Fruit fly (Drosophila melanogaster): ENCODE data around the gene CG14985.
A peak's percentile ranks its signal among the peaks of the same experiment; 100 is the strongest.

The CG14985 gene

DNA sequence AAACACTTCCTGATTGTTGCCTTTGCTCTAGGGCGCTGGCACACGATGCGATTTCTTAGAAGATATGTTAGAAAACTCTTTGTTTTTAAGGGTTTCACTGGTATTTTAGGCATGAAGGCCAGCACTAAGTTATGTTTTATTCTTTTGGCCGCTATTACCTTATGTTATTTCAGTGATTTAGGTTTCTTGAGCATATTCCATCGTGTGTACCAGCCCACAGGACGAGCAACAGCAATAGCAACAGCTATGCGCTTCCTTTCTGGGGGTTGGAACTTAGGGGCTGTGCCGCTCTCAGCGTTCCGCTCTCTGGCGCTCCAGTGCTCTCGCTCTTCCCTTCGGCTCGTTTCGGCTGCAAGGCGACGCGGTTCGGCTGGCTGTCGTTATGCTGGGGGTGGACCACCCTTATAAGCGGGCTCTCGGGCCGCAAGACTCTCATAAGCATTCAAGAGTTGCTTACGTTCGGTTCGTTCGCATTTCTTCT is 19.8 kb upstream of the CG14985 start, which contains the start of gene scrt (continued):
- peak; percentile 44 to 53 for TF ChIP-seq chif (GFP tag; optimal IDR thresholded peaks at IDR 0.05)
- no peak for TF ChIP-seq Atf6 (GFP tag; IDR thresholded peaks at IDR 0.05)
- TF ChIP-seq eyg (GFP tag; optimal IDR thresholded peaks at IDR 0.05), result no peak
- TF ChIP-seq btn (GFP tag; optimal IDR thresholded peaks at IDR 0.05), result no peak
- no peak for TF ChIP-seq CG3847 (GFP tag; IDR thresholded peaks at IDR 0.05)
- peak; percentile 9; the same call in 1 of the 2 replicates for TF ChIP-seq CG10366 (GFP tag; IDR thresholded peaks at IDR 0.05)
- TF ChIP-seq croc (GFP tag; conservative IDR thresholded peaks at IDR 0.05), result peak; percentile 37; the same call in 1 of the 3 replicates
- no peak for TF ChIP-seq Dek (tag; optimal IDR thresholded peaks at IDR 0.05)
- TF ChIP-seq CG4730 (GFP tag; IDR thresholded peaks at IDR 0.05), result no peak
- no peak for TF ChIP-seq her (GFP tag; optimal IDR thresholded peaks at IDR 0.05)
- TF ChIP-seq Hr39 (optimal IDR thresholded peaks at IDR 0.05), result no peak
- TF ChIP-seq Dbx (GFP tag; IDR thresholded peaks at IDR 0.05), result no peak; the same call in 2 of the 3 replicates
- peak; percentile 79 for TF ChIP-seq CG1792 (GFP tag; optimal IDR thresholded peaks at IDR 0.05)
- TF ChIP-seq CG14710 (tag; optimal IDR thresholded peaks at IDR 0.05), result peak; percentile 70
- TF ChIP-seq Oaz (GFP tag; IDR thresholded peaks at IDR 0.05), result 0 out of 2 replicates have a peak, but pooled peaks have one; percentile 21
- no peak for TF ChIP-seq jigr1 (GFP tag; IDR thresholded peaks at IDR 0.05)
- peak; percentile 62 for TF ChIP-seq CG18262 (tag; optimal IDR thresholded peaks at IDR 0.05)
- no peak for TF ChIP-seq ham (GFP tag; IDR thresholded peaks at IDR 0.05)
- TF ChIP-seq D19B (GFP tag; optimal IDR thresholded peaks at IDR 0.05), result no peak
- no peak for TF ChIP-seq ranshi (GFP tag; IDR thresholded peaks at IDR 0.05)
- TF ChIP-seq CG3407 (GFP tag; optimal IDR thresholded peaks at IDR 0.05), result no peak
- TF ChIP-seq tio (GFP tag; optimal IDR thresholded peaks at IDR 0.05), result no peak
- no peak for TF ChIP-seq CG4707 (GFP tag; optimal IDR thresholded peaks at IDR 0.05)
- TF ChIP-seq slbo (GFP tag; IDR thresholded peaks at IDR 0.05), result no peak
- peak; percentile 55; the same call in 1 of the 3 replicates for TF ChIP-seq ci (GFP tag; IDR thresholded peaks at IDR 0.05)
- TF ChIP-seq wdn (GFP tag; IDR thresholded peaks at IDR 0.05), result no peak
- peak; percentile 18 for TF ChIP-seq CG2116 (GFP tag; optimal IDR thresholded peaks at IDR 0.05)
- peak; percentile 91 for TF ChIP-seq dmrt11E (tag; optimal IDR thresholded peaks at IDR 0.05)
- TF ChIP-seq ac (GFP tag; optimal IDR thresholded peaks at IDR 0.05), result no peak
- TF ChIP-seq CoRest (tag; optimal IDR thresholded peaks at IDR 0.05), result peak; percentile 54
- TF ChIP-seq Dip3 (GFP tag; optimal IDR thresholded peaks at IDR 0.05), result peak; percentile 10
- peak in 1 of 2 experiments; percentile 5 for TF ChIP-seq crp (GFP tag; optimal IDR thresholded peaks at IDR 0.05)
- TF ChIP-seq Kr (GFP tag; optimal IDR thresholded peaks at IDR 0.05), result no peak
- TF ChIP-seq YL-1 (GFP tag; optimal IDR thresholded peaks at IDR 0.05), result no peak
- TF ChIP-seq Nf-YA (GFP tag; IDR thresholded peaks at IDR 0.05), result no peak
- no peak for TF ChIP-seq CG32532 (GFP tag; IDR thresholded peaks at IDR 0.05)
- no peak for TF ChIP-seq CG13894 (tag; optimal IDR thresholded peaks at IDR 0.05)
- peak; percentile 34 for TF ChIP-seq pho (GFP tag; optimal IDR thresholded peaks at IDR 0.05)
- no peak for TF ChIP-seq CG13624 (GFP tag; optimal IDR thresholded peaks at IDR 0.05)
- no peak for TF ChIP-seq hkb (optimal IDR thresholded peaks at IDR 0.05)
- peak; percentile 66 for TF ChIP-seq hkb (GFP tag; IDR thresholded peaks at IDR 0.05)
- TF ChIP-seq ash1 (GFP tag; optimal IDR thresholded peaks at IDR 0.05), result no peak
- TF ChIP-seq hb (GFP tag; IDR thresholded peaks at IDR 0.05; ENCODE audit: partially characterized antibody), result 0 out of 3 replicates have a peak, but pooled peaks have one; percentile 39
- no peak for TF ChIP-seq sr (GFP tag; IDR thresholded peaks at IDR 0.05)
- no peak for TF ChIP-seq CG15514 (GFP tag; optimal IDR thresholded peaks at IDR 0.05)
- TF ChIP-seq Mrtf (GFP tag; IDR thresholded peaks at IDR 0.05), result no peak
- peak; percentile 49; the same call in 1 of the 3 replicates for TF ChIP-seq Optix (GFP tag; IDR thresholded peaks at IDR 0.05)
- no peak for TF ChIP-seq gro (GFP tag; optimal IDR thresholded peaks at IDR 0.05)
- TF ChIP-seq CG14441 (GFP tag; IDR thresholded peaks at IDR 0.05), result no peak
- peak; percentile 9 for TF ChIP-seq CG34376 (GFP tag; optimal IDR thresholded peaks at IDR 0.05)
- TF ChIP-seq sim (GFP tag; IDR thresholded peaks at IDR 0.05), result no peak
- TF ChIP-seq CG2678 (tag; optimal IDR thresholded peaks at IDR 0.05), result no peak

All from whole organism, embryonic.